Worm (Caenorhabditis elegans): Measurements from ENCODE around the gene fbxb-5.

ce11 chrII:1738844-1739243 is 16.6 kb upstream of the fbxb-5 start, which contains the start of the genes irld-9 and irld-33:
- TF ChIP-seq lin-11 (tag; optimal IDR thresholded peaks at IDR 0.05): no peak
- no peak for TF ChIP-seq pag-3 (tag; optimal IDR thresholded peaks at IDR 0.05; ENCODE audit: borderline replicate concordance)
- no peak for TF ChIP-seq pqm-1 (tag; optimal IDR thresholded peaks at IDR 0.05)
- no peak for TF ChIP-seq ama-1 (optimal IDR thresholded peaks at IDR 0.05)
- TF ChIP-seq syd-9 (tag; optimal IDR thresholded peaks at IDR 0.05): no peak
- no peak for TF ChIP-seq ahr-1 (tag; optimal IDR thresholded peaks at IDR 0.05)
- no peak for TF ChIP-seq tbx-2 (tag; optimal IDR thresholded peaks at IDR 0.05)
